Worm (Caenorhabditis elegans) whole organism, young adult: ENCODE measurements around the gene Y54G11A.1.

Experiments used
- B0019.2 ChIP-seq: fragments of 200-800 bp; sonication (Bioruptor generic); conservative IDR thresholded peaks from 2 replicates; pipeline ENCODE4 v1.3.6; 2022; ENCODE audit warnings: missing genetic modification reagents, missing genetic modification characterization, missing compliant biosample characterization
- C06A6.2 ChIP-seq: fragments of 200-800 bp; sonication (Bioruptor generic); conservative IDR thresholded peaks from 2 replicates; pipeline ENCODE4 v1.3.6; 2022; ENCODE audit warnings: missing genetic modification characterization, missing compliant biosample characterization
- C17E4.6 ChIP-seq: fragments of 200-800 bp; sonication (Bioruptor generic); IDR thresholded peaks from 2 replicates; pipeline ENCODE4 v1.3.6; 2022; ENCODE audit warnings: missing genetic modification reagents, missing genetic modification characterization, missing compliant biosample characterization
- D2030.7 ChIP-seq: fragments of 200-800 bp; sonication (Bioruptor generic); IDR thresholded peaks from 2 replicates; pipeline ENCODE4 v1.3.6; 2022; ENCODE audit warnings: missing genetic modification reagents, missing genetic modification characterization, missing compliant biosample characterization
- F33H1.4 ChIP-seq: fragments of 200-800 bp; sonication (Bioruptor generic); IDR thresholded peaks from 2 replicates; pipeline ENCODE4 v1.3.6; 2022; ENCODE audit warnings: missing genetic modification reagents, missing genetic modification characterization, missing compliant biosample characterization
- F37B4.10 ChIP-seq: fragments of 200-800 bp; sonication (Bioruptor generic); IDR thresholded peaks from 2 replicates; pipeline ENCODE4 v1.3.6; 2022; ENCODE audit warnings: missing genetic modification characterization, missing compliant biosample characterization
- F55B11.4 ChIP-seq: sonication (generic microtip); optimal IDR thresholded peaks from 2 replicates; lab custom pipeline; 2016; ENCODE audit warnings: missing compliant biosample characterization, missing genetic modification characterization, borderline replicate concordance; ENCODE audit not compliant: insufficient read depth
- F57A8.1 ChIP-seq: fragments of 200-800 bp; sonication (Bioruptor generic); optimal IDR thresholded peaks from 2 replicates; lab custom pipeline; 2018; ENCODE audit warnings: mild to moderate bottlenecking, missing genetic modification characterization, moderate library complexity, missing compliant biosample characterization
- K12H6.12 ChIP-seq: fragments of 200-800 bp; sonication (Bioruptor generic); optimal IDR thresholded peaks from 2 replicates; lab custom pipeline; 2018; ENCODE audit warnings: mild to moderate bottlenecking, missing genetic modification characterization, missing compliant biosample characterization
- T26A5.8 ChIP-seq: sonication (generic microtip); optimal IDR thresholded peaks from 2 replicates; lab custom pipeline; 2016; ENCODE audit warnings: missing genetic modification characterization, missing compliant biosample characterization
- Y53G8AR.9 ChIP-seq: fragments of 200-800 bp; sonication (Bioruptor generic); conservative IDR thresholded peaks from 2 replicates; pipeline ENCODE4 v1.3.6; 2022; ENCODE audit warnings: missing genetic modification reagents, missing genetic modification characterization, missing compliant biosample characterization
- Y56A3A.18 ChIP-seq: fragments of 200-800 bp; sonication (Bioruptor generic); IDR thresholded peaks from 2 replicates; pipeline ENCODE4 v1.3.6; 2022; ENCODE audit warnings: missing genetic modification reagents, missing genetic modification characterization, missing compliant biosample characterization
- ZK185.1 ChIP-seq: sonication (generic microtip); optimal IDR thresholded peaks from 2 replicates; lab custom pipeline; 2016; ENCODE audit warnings: mild to moderate bottlenecking, missing genetic modification characterization, missing compliant biosample characterization; ENCODE audit not compliant: poor library complexity, severe bottlenecking
- akir-1 ChIP-seq: fragments of 200-800 bp; sonication (Bioruptor generic); optimal IDR thresholded peaks from 2 replicates; lab custom pipeline; 2018; ENCODE audit warnings: mild to moderate bottlenecking, missing genetic modification characterization, moderate library complexity, missing compliant biosample characterization
- attf-6 ChIP-seq: fragments of 200-800 bp; sonication (Bioruptor generic); IDR thresholded peaks from 2 replicates; pipeline ENCODE4 v1.3.6; 2022; ENCODE audit warnings: missing genetic modification reagents, missing genetic modification characterization, missing compliant biosample characterization
- cebp-2 ChIP-seq: fragments of 200-800 bp; sonication (Bioruptor generic); IDR thresholded peaks from 2 replicates; pipeline ENCODE4 v1.3.6; 2022; ENCODE audit warnings: missing genetic modification characterization, missing compliant biosample characterization
- ceh-40 ChIP-seq: fragments of 200-800 bp; sonication (Bioruptor generic); IDR thresholded peaks from 2 replicates; pipeline ENCODE4 v1.3.6; 2022; ENCODE audit warnings: missing genetic modification characterization, missing compliant biosample characterization
- ceh-58 ChIP-seq: fragments of 200-800 bp; sonication (Bioruptor generic); IDR thresholded peaks from 2 replicates; pipeline ENCODE4 v1.3.6; 2022; ENCODE audit warnings: missing genetic modification characterization, missing compliant biosample characterization
- dpl-1 ChIP-seq: fragments of 150-350 bp; optimal IDR thresholded peaks from 2 replicates; lab custom pipeline; 2014; ENCODE audit warnings: missing biosample characterization, missing genetic modification reagents, missing genetic modification characterization
- efl-1 ChIP-seq: fragments of 150-350 bp; optimal IDR thresholded peaks from 2 replicates; lab custom pipeline; 2014; ENCODE audit warnings: missing biosample characterization, missing genetic modification reagents, missing genetic modification characterization
- egl-44 ChIP-seq: fragments of 200-800 bp; sonication (Bioruptor generic); IDR thresholded peaks from 2 replicates; pipeline ENCODE4 v1.3.6; 2022; ENCODE audit warnings: missing genetic modification reagents, missing genetic modification characterization, missing compliant biosample characterization
- ets-4 ChIP-seq: fragments of 200-800 bp; sonication (Bioruptor generic); optimal IDR thresholded peaks from 2 replicates; lab custom pipeline; 2018; ENCODE audit warnings: mild to moderate bottlenecking, missing genetic modification characterization, missing compliant biosample characterization
- him-1 ChIP-seq: sonication (generic microtip); optimal IDR thresholded peaks from 2 replicates; lab custom pipeline; 2016; ENCODE audit warnings: missing genotype, missing genetic modification reagents, missing genetic modification characterization, missing compliant biosample characterization
- hlh-26 ChIP-seq: fragments of 200-800 bp; sonication (Bioruptor generic); conservative IDR thresholded peaks from 2 replicates; pipeline ENCODE4 v1.3.6; 2022; ENCODE audit warnings: missing genetic modification reagents, missing genetic modification characterization, missing compliant biosample characterization
- hrde-1 ChIP-seq: sonication (generic microtip); optimal IDR thresholded peaks from 2 replicates; lab custom pipeline; 2016; ENCODE audit warnings: missing genetic modification characterization, mild to moderate bottlenecking, missing compliant biosample characterization, moderate library complexity, missing genotype, missing genetic modification reagents, borderline replicate concordance
- lin-26 ChIP-seq: fragments of 200-800 bp; sonication (Bioruptor generic); IDR thresholded peaks from 2 replicates; pipeline ENCODE4 v1.3.6; 2022; ENCODE audit warnings: missing genetic modification reagents, missing genetic modification characterization, missing compliant biosample characterization
- lin-35 ChIP-seq, 3 experiments: fragments of 150-350 bp in 2 of 3; sonication (generic microtip) in 1 of 3; optimal IDR thresholded peaks; 2 replicates each; lab custom pipeline; 2014 to 2018; ENCODE audit warnings: missing biosample characterization in 3 of 3, missing genetic modification characterization in 3 of 3, missing genetic modification reagents in 3 of 3
- lir-1 ChIP-seq: fragments of 200-800 bp; sonication (Bioruptor generic); conservative IDR thresholded peaks from 2 replicates; pipeline ENCODE4 v1.3.6; 2022; ENCODE audit warnings: missing genetic modification reagents, missing genetic modification characterization, missing compliant biosample characterization
- madf-10 ChIP-seq: sonication (generic microtip); optimal IDR thresholded peaks from 2 replicates; lab custom pipeline; 2016; ENCODE audit warnings: mild to moderate bottlenecking, missing genetic modification characterization, missing compliant biosample characterization
- madf-6 ChIP-seq: fragments of 200-800 bp; sonication (Bioruptor generic); IDR thresholded peaks from 2 replicates; pipeline ENCODE4 v1.3.6; 2022; ENCODE audit warnings: missing genetic modification reagents, missing genetic modification characterization, missing compliant biosample characterization
- mes-4 ChIP-seq: sonication (generic microtip); optimal IDR thresholded peaks from 2 replicates; lab custom pipeline; 2016; ENCODE audit warnings: missing genotype, missing genetic modification characterization, missing compliant biosample characterization
- mxl-1 ChIP-seq: sonication (generic microtip); optimal IDR thresholded peaks from 2 replicates; lab custom pipeline; 2016; ENCODE audit warnings: missing genetic modification characterization, missing compliant biosample characterization
- nfya-1 ChIP-seq: sonication (generic microtip); optimal IDR thresholded peaks from 2 replicates; lab custom pipeline; 2017; ENCODE audit warnings: antibody characterized with exemption, missing compliant biosample characterization, missing genetic modification characterization, borderline replicate concordance; ENCODE audit not compliant: insufficient read depth
- nfya-2 ChIP-seq: fragments of 200-800 bp; sonication (Bioruptor generic); IDR thresholded peaks from 2 replicates; pipeline ENCODE4 v1.3.6; 2022; ENCODE audit warnings: missing genetic modification reagents, missing genetic modification characterization, missing compliant biosample characterization
- nhr-179 ChIP-seq: sonication (generic microtip); optimal IDR thresholded peaks from 2 replicates; lab custom pipeline; 2016; ENCODE audit warnings: mild to moderate bottlenecking, missing genetic modification characterization, missing compliant biosample characterization
- nhr-27 ChIP-seq: fragments of 200-800 bp; sonication (Bioruptor generic); optimal IDR thresholded peaks from 2 replicates; lab custom pipeline; 2018; ENCODE audit warnings: mild to moderate bottlenecking, missing genetic modification characterization, moderate library complexity, missing compliant biosample characterization
- pha-4 ChIP-seq: fragments of 150-350 bp; sonication (generic microtip); optimal IDR thresholded peaks from 2 replicates; lab custom pipeline; 2014; ENCODE audit warnings: missing biosample characterization, missing genetic modification reagents, missing genetic modification characterization
- rcor-1 ChIP-seq: fragments of 200-800 bp; sonication (Bioruptor generic); IDR thresholded peaks from 2 replicates; pipeline ENCODE4 v1.3.6; 2022; ENCODE audit warnings: missing genetic modification reagents, missing genetic modification characterization, missing compliant biosample characterization
- rec-8 ChIP-seq, 2 experiments: sonication (generic microtip); optimal IDR thresholded peaks; 2 replicates each; lab custom pipeline; 2016; ENCODE audit warnings: mild to moderate bottlenecking in 2 of 2, missing genetic modification characterization in 2 of 2, missing genetic modification reagents in 2 of 2, missing genotype in 2 of 2, missing biosample characterization in 1 of 2, missing compliant biosample characterization in 1 of 2, moderate library complexity in 1 of 2
- sea-2 ChIP-seq: fragments of 200-800 bp; sonication (Bioruptor generic); IDR thresholded peaks from 2 replicates; pipeline ENCODE4 v1.3.6; 2022; ENCODE audit warnings: missing genetic modification characterization, missing compliant biosample characterization
- snpc-1.1 ChIP-seq: sonication (generic microtip); optimal IDR thresholded peaks from 2 replicates; lab custom pipeline; 2017; ENCODE audit warnings: missing genetic modification characterization, mild to moderate bottlenecking, missing compliant biosample characterization, antibody characterized with exemption, moderate library complexity, missing genotype, missing genetic modification reagents; ENCODE audit not compliant: insufficient read depth
- snpc-1.3 ChIP-seq: sonication (generic microtip); optimal IDR thresholded peaks from 2 replicates; lab custom pipeline; 2017; ENCODE audit warnings: missing genetic modification characterization, mild to moderate bottlenecking, missing compliant biosample characterization, antibody characterized with exemption, moderate library complexity, missing genotype, missing genetic modification reagents; ENCODE audit not compliant: insufficient read depth
- tlf-1 ChIP-seq: fragments of 200-800 bp; sonication (Bioruptor generic); optimal IDR thresholded peaks from 2 replicates; lab custom pipeline; 2018; ENCODE audit warnings: mild to moderate bottlenecking, missing genetic modification characterization, missing compliant biosample characterization
- zim-3 ChIP-seq: sonication (generic microtip); optimal IDR thresholded peaks from 2 replicates; lab custom pipeline; 2017; ENCODE audit warnings: mild to moderate bottlenecking, missing genetic modification characterization, moderate library complexity, missing compliant biosample characterization
- ztf-25 ChIP-seq: fragments of 200-800 bp; sonication (Bioruptor generic); IDR thresholded peaks from 2 replicates; pipeline ENCODE4 v1.3.6; 2022; ENCODE audit warnings: missing genetic modification reagents, missing genetic modification characterization, missing compliant biosample characterization
- ztf-26 ChIP-seq: sonication (generic microtip); optimal IDR thresholded peaks from 2 replicates; lab custom pipeline; 2017; ENCODE audit warnings: missing genetic modification characterization, missing compliant biosample characterization
- ztf-3 ChIP-seq: fragments of 200-800 bp; sonication (Bioruptor generic); optimal IDR thresholded peaks from 2 replicates; lab custom pipeline; 2018; ENCODE audit warnings: mild to moderate bottlenecking, missing genetic modification characterization, missing compliant biosample characterization

The Y54G11A.1 gene

DNA sequence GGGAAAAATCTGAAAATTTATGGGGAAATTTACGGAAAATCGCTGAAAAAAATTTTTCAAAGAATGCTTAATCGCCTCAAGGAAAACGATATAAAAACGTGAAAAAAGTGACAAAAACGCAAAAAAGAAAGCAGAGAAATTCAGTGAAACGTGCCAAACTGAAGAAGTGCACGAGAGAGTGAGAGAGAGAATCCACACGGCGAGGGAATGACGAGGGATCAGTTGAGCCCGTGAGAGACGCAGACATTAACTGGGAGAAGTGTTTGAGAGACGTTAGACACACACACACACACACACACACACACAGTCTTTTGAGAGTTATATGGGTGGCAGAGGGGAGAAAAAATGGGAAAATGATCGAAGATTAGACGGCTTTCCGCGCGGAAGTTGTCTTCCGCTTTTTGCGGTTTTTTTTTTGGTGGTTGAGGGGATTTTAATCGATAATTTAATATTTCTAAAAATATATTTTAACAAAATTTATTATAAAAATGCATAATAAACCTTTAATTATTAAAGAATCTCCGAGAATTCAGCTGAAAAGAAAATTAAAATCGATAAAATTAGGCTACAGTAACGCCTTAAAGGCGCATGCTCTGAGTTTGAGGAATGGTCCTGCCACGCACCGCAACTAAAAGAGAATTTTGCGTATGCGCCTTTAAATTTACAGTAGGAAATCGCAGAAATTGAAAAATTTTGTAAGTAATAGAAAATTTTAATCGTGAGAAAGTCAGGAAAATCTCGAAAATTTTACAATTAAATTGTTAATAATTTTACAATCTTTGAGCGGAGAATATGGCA, 24.3 kb downstream of the Y54G11A.1 start:
- TF ChIP-seq F57A8.1 (GFP tag; lab: Kevin White, UChicago) (no peak), ets-4 (GFP tag; lab: Kevin White, UChicago) (no peak), B0019.2 (GFP tag; lab: Robert Waterston, UW) (no peak), snpc-1.3 (peak; percentile 86), snpc-1.1 (tag; lab: Kevin White, UChicago) (peak; percentile 71), attf-6 (GFP tag; lab: Robert Waterston, UW) (peak; percentile 75), rcor-1 (GFP tag; lab: Robert Waterston, UW) (peak; percentile 82), tlf-1 (GFP tag; lab: Kevin White, UChicago) (peak; percentile 73), hrde-1 (tag; lab: Kevin White, UChicago) (peak; percentile 38), nhr-179 (no peak), lin-35 (GFP tag; optimal IDR thresholded peaks at IDR 0.05; lab: Kevin White, UChicago) (peak in 1 of 3 experiments; percentile 12), nfya-1 (tag; lab: Kevin White, UChicago) (no peak), Y53G8AR.9 (peak; percentile 32; the same call in 1 of the 2 replicates), ztf-26 (no peak), ztf-25 (GFP tag; lab: Robert Waterston, UW) (no peak), akir-1 (GFP tag; lab: Kevin White, UChicago) (no peak), nhr-27 (tag; lab: Kevin White, UChicago) (no peak), rec-8 (tag; optimal IDR thresholded peaks at IDR 0.05; lab: Kevin White, UChicago) (no peak), T26A5.8 (no peak), dpl-1 (GFP tag; lab: Kevin White, UChicago) (peak; percentile 65), mxl-1 (tag; lab: Kevin White, UChicago) (no peak), zim-3 (tag; lab: Kevin White, UChicago) (no peak), nfya-2 (GFP tag; lab: Robert Waterston, UW) (no peak), lir-1 (GFP tag; lab: Robert Waterston, UW) (peak; percentile 56; the same call in 1 of the 2 replicates), F33H1.4 (GFP tag; lab: Robert Waterston, UW) (peak; percentile 99), C06A6.2 (GFP tag; lab: Robert Waterston, UW) (no peak), C17E4.6 (GFP tag; lab: Robert Waterston, UW) (no peak), pha-4 (tag; lab: Kevin White, UChicago) (no peak), Y56A3A.18 (GFP tag; lab: Robert Waterston, UW) (no peak), madf-6 (peak; percentile 99), efl-1 (GFP tag; lab: Kevin White, UChicago) (peak; percentile 68), him-1 (tag; lab: Kevin White, UChicago) (no peak), sea-2 (GFP tag; lab: Robert Waterston, UW) (no peak), ztf-3 (GFP tag; lab: Kevin White, UChicago) (no peak), madf-10 (no peak), ceh-58 (GFP tag; lab: Robert Waterston, UW) (no peak), F55B11.4 (tag; lab: Kevin White, UChicago) (no peak), hlh-26 (GFP tag; lab: Robert Waterston, UW) (no peak), D2030.7 (GFP tag; lab: Robert Waterston, UW) (peak; percentile 94), F37B4.10 (GFP tag; lab: Robert Waterston, UW) (no peak), lin-26 (GFP tag; lab: Robert Waterston, UW) (no peak), egl-44 (GFP tag; lab: Robert Waterston, UW) (no peak), mes-4 (tag; lab: Kevin White, UChicago) (no peak), ZK185.1 (tag; lab: Kevin White, UChicago) (no peak), K12H6.12 (tag; lab: Kevin White, UChicago) (peak; percentile 15), cebp-2 (GFP tag; lab: Robert Waterston, UW) (no peak), ceh-40 (GFP tag; lab: Robert Waterston, UW) (no peak)
